Worm (Caenorhabditis elegans) whole organism, late embryonic: ENCODE data around the gene sre-40.

Experiments used
- ama-1 ChIP-seq: fragments of 150-350 bp; optimal IDR thresholded peaks from 2 replicates; lab custom pipeline; 2014
- ceh-9 ChIP-seq: sonication (generic microtip); optimal IDR thresholded peaks from 2 replicates; lab custom pipeline; 2016; ENCODE audit warnings: mild to moderate bottlenecking, missing genetic modification characterization, inconsistent platforms, missing compliant biosample characterization
- dve-1 ChIP-seq: sonication (generic microtip); optimal IDR thresholded peaks from 2 replicates; lab custom pipeline; 2017; ENCODE audit warnings: antibody characterized with exemption, mild to moderate bottlenecking, missing genetic modification characterization, missing compliant biosample characterization
- elt-4 ChIP-seq: sonication (generic microtip); optimal IDR thresholded peaks from 2 replicates; lab custom pipeline; 2016; ENCODE audit warnings: missing genetic modification characterization, missing compliant biosample characterization
- fkh-10 ChIP-seq: fragments of 150-350 bp; optimal IDR thresholded peaks from 2 replicates; lab custom pipeline; 2014; ENCODE audit warnings: missing biosample characterization, missing genetic modification reagents, missing genetic modification characterization
- nhr-11 ChIP-seq: fragments of 150-350 bp; optimal IDR thresholded peaks from 2 replicates; lab custom pipeline; 2014; ENCODE audit warnings: missing biosample characterization, missing genetic modification characterization
- odd-2 ChIP-seq: sonication (generic microtip); optimal IDR thresholded peaks from 2 replicates; lab custom pipeline; 2017; ENCODE audit warnings: antibody characterized with exemption, mild to moderate bottlenecking, missing genetic modification characterization, missing compliant biosample characterization
- pqm-1 ChIP-seq: sonication (generic microtip); optimal IDR thresholded peaks from 2 replicates; lab custom pipeline; 2016; ENCODE audit warnings: missing genetic modification characterization, missing compliant biosample characterization
- sox-4 ChIP-seq: sonication (generic microtip); optimal IDR thresholded peaks from 2 replicates; lab custom pipeline; 2017; ENCODE audit warnings: mild to moderate bottlenecking, missing genetic modification characterization, inconsistent platforms, missing compliant biosample characterization
- unc-86 ChIP-seq: sonication (generic microtip); optimal IDR thresholded peaks from 2 replicates; lab custom pipeline; 2016; ENCODE audit warnings: missing genetic modification characterization, missing compliant biosample characterization

ce11 chrII:4650072-4650471, 33.5 kb downstream of the sre-40 start:
- no peak for TF ChIP-seq nhr-11
- no peak for TF ChIP-seq odd-2 (tag; lab: Kevin White, UChicago)
- no peak for TF ChIP-seq unc-86 (tag; lab: Kevin White, UChicago)
- TF ChIP-seq fkh-10: no peak
- no peak for TF ChIP-seq dve-1 (tag; lab: Kevin White, UChicago)
- no peak for TF ChIP-seq pqm-1
- no peak for TF ChIP-seq sox-4 (tag; lab: Kevin White, UChicago)
- no peak for TF ChIP-seq elt-4
- TF ChIP-seq ceh-9 (tag; lab: Kevin White, UChicago): no peak
- TF ChIP-seq ama-1: no peak
